Fruit fly (Drosophila melanogaster): ENCODE results near the gene Ilp5.

DNA sequence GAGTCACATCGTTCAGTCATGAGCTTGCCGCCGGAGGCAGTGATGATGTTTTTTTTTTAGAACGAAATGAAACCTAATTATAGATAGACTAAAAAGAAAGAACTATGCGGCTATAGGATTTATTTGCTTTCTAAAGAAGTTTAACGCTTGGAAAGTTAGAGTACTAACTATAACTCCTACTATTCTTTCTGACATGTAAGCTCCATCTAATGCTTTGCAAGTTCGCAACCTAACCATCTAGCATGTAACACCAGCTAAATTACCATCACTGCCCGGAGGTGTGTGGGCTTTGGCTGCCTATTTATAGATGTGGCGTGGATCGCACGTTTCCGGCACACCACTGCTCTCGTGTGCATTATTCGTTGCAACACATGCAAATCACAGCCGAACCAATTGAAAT is 18.3 kb upstream of the Ilp5 start:
- TF ChIP-seq usp (GFP tag; optimal IDR thresholded peaks at IDR 0.05) (no peak), pan (optimal IDR thresholded peaks at IDR 0.05) (no peak), EcR (GFP tag; optimal IDR thresholded peaks at IDR 0.05) (no peak)
